Worm (Caenorhabditis elegans): ENCODE measurements around the gene ptr-4.

Gene ptr-4

DNA sequence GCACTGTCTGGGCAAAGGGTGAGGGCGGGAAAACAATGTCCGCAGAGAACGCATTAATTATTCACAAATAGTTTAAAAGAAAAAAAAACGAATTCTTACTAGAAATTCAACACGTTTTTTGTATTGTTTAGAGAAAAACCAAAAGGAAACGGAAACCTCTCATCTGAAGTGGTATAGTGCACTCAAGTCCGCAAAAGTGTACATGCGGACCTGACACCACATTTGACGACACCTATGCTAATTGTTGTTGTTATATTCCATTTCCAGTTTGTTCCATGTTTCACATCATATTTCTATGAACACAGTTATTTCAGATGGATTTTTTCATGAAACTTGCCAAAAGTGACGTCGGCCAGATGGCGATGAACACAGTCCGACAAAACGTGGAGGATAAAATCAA, 13.0 kb downstream of the ptr-4 start, which contains the start of gene C45B2.6:
Gene C45B2.6 (plus strand): TSS at position 136 of the 400 bp plus-strand sequence.
- no peak for TF ChIP-seq ceh-13 (GFP tag; optimal IDR thresholded peaks at IDR 0.05)
- no peak for TF ChIP-seq tbx-37 (GFP tag; conservative IDR thresholded peaks at IDR 0.05)
- TF ChIP-seq hnd-1 (tag; optimal IDR thresholded peaks at IDR 0.05) = no peak
- TF ChIP-seq scrt-1 (GFP tag; IDR thresholded peaks at IDR 0.05) = no peak
- TF ChIP-seq B0310.2 (tag; optimal IDR thresholded peaks at IDR 0.05) = no peak
- no peak for TF ChIP-seq sea-1 (GFP tag; conservative IDR thresholded peaks at IDR 0.05)
- TF ChIP-seq tbx-11 (GFP tag; IDR thresholded peaks at IDR 0.05) = no peak
- TF ChIP-seq hmbx-1 (tag; optimal IDR thresholded peaks at IDR 0.05) = no peak
- TF ChIP-seq ets-7 (tag; optimal IDR thresholded peaks at IDR 0.05) = no peak
- TF ChIP-seq flt-1 (GFP tag; IDR thresholded peaks at IDR 0.05) = no peak
- TF ChIP-seq aly-1 (tag; optimal IDR thresholded peaks at IDR 0.05) = no peak
- no peak for TF ChIP-seq ceh-36 (tag; optimal IDR thresholded peaks at IDR 0.05)

DNA sequence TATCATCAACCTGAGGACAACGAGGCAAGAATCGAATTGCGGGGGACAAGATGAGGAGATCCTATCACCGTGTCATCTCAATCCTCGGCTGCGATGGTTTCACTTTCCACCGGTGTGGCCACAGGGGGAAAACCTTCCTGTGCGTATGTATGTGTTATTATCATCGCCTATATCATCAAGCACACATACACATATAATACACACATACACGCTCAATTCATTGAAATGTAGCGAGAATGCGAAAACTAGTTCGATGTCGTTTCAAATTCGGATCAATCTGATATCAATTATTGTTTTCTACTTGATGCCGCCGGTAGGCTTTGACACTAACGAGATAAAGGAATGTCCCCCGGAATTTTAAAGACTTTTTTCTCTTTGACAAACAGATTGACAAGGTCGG, 14.9 kb downstream of the ptr-4 start:
- TF ChIP-seq ets-7 (tag; optimal IDR thresholded peaks at IDR 0.05) = no peak
- no peak for TF ChIP-seq F13C5.2 (tag; optimal IDR thresholded peaks at IDR 0.05)
- no peak for TF ChIP-seq flt-1 (GFP tag; IDR thresholded peaks at IDR 0.05)
- no peak for TF ChIP-seq ama-1 (optimal IDR thresholded peaks at IDR 0.05)
- TF ChIP-seq B0310.2 (tag; optimal IDR thresholded peaks at IDR 0.05) = no peak
- TF ChIP-seq hnd-1 (tag; optimal IDR thresholded peaks at IDR 0.05) = no peak
- no peak for TF ChIP-seq scrt-1 (GFP tag; IDR thresholded peaks at IDR 0.05)

DNA sequence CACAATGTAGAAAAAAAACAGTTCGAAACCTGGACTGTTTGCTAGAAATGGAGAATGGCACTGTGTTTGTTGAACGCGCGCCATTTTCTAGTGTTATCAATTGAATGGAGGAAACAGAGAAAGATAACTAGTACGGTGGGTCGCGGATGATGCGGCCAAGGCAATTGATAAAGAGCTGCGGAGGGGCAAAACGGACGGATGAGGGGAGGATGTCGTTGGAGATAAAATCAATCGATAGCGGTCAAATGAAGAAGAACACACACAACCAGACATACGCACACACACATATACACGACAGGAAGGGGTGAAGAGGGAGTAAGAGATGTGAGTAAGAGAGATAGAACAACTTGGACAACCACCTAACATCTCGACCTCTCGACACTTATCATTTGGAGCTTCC, 15.7 kb downstream of the ptr-4 start:
- TF ChIP-seq ama-1 (optimal IDR thresholded peaks at IDR 0.05) (no peak), tbx-11 (GFP tag; IDR thresholded peaks at IDR 0.05) (no peak), sea-1 (GFP tag; conservative IDR thresholded peaks at IDR 0.05) (no peak), scrt-1 (GFP tag; IDR thresholded peaks at IDR 0.05) (no peak), pes-1 (GFP tag; IDR thresholded peaks at IDR 0.05) (no peak), hmg-4 (GFP tag; optimal IDR thresholded peaks at IDR 0.05) (no peak), ceh-13 (GFP tag; optimal IDR thresholded peaks at IDR 0.05) (no peak), hmbx-1 (tag; optimal IDR thresholded peaks at IDR 0.05) (no peak), hnd-1 (tag; optimal IDR thresholded peaks at IDR 0.05) (no peak), ets-7 (tag; optimal IDR thresholded peaks at IDR 0.05) (no peak)

DNA sequence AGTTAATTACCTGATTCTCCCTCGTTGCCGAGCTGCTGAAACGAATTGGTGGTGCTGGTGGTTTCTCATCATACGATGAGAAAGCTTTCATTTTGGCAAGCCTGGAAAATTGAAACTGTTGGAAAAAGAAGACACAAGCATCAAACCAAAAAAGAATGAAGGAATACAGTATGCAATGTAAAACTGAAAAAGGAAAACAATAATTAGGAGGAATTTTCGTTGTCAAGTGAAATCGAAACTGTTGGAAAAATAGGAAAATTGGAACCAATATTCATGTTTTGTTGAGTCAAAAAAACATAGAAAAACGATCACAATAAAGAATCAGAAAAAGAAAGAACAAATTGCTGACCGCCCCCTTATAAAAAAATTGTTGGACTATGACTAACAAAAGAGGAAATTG, 17.3 kb downstream of the ptr-4 start, which contains the start of gene pak-1:
Gene pak-1 (minus strand): TSS at position 101 of the 400 bp plus-strand sequence.
- no peak for TF ChIP-seq hmbx-1 (tag; optimal IDR thresholded peaks at IDR 0.05)
- TF ChIP-seq hnd-1 (tag; optimal IDR thresholded peaks at IDR 0.05) = no peak
- TF ChIP-seq scrt-1 (GFP tag; IDR thresholded peaks at IDR 0.05) = no peak
- TF ChIP-seq ets-7 (tag; optimal IDR thresholded peaks at IDR 0.05) = no peak
- TF ChIP-seq hmg-4 (GFP tag; optimal IDR thresholded peaks at IDR 0.05) = no peak
- no peak for TF ChIP-seq tra-4 (tag; optimal IDR thresholded peaks at IDR 0.05)
- no peak for TF ChIP-seq F13C5.2 (tag; optimal IDR thresholded peaks at IDR 0.05)
- TF ChIP-seq B0310.2 (tag; optimal IDR thresholded peaks at IDR 0.05) = no peak
- TF ChIP-seq pes-1 (GFP tag; IDR thresholded peaks at IDR 0.05) = no peak
- no peak for TF ChIP-seq ceh-13 (GFP tag; optimal IDR thresholded peaks at IDR 0.05)
- TF ChIP-seq sea-1 (GFP tag; conservative IDR thresholded peaks at IDR 0.05) = no peak
- no peak for TF ChIP-seq tbx-11 (GFP tag; IDR thresholded peaks at IDR 0.05)

DNA sequence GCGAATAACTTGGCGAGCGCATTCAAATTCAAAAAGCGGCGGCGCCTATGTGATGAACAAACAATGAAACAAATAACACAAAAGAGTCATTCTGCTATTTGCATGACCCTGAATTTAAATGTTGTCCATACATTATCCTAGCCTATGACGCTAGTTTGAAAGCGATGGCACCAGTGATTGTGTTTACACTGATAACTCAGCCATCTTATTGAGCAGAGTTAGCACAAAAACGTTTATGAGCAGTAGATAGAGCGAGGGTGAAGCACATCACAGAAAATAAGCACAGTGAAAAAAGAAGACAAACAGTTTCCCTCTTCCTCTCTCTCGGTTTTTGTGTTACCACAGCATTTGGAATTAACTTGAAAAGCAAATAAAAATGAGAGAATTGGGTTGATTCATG, 22.5 kb downstream of the ptr-4 start:
- no peak for TF ChIP-seq ama-1 (optimal IDR thresholded peaks at IDR 0.05)
- TF ChIP-seq ceh-36 (tag; optimal IDR thresholded peaks at IDR 0.05) = no peak
- TF ChIP-seq ceh-13 (GFP tag; optimal IDR thresholded peaks at IDR 0.05) = no peak
- TF ChIP-seq flt-1 (GFP tag; IDR thresholded peaks at IDR 0.05) = no peak
- TF ChIP-seq tra-4 (tag; optimal IDR thresholded peaks at IDR 0.05) = no peak
- no peak for TF ChIP-seq ets-7 (tag; optimal IDR thresholded peaks at IDR 0.05)
- TF ChIP-seq hmg-4 (GFP tag; optimal IDR thresholded peaks at IDR 0.05) = no peak
- no peak for TF ChIP-seq sea-1 (GFP tag; conservative IDR thresholded peaks at IDR 0.05)
- no peak for TF ChIP-seq tbx-11 (GFP tag; IDR thresholded peaks at IDR 0.05)

DNA sequence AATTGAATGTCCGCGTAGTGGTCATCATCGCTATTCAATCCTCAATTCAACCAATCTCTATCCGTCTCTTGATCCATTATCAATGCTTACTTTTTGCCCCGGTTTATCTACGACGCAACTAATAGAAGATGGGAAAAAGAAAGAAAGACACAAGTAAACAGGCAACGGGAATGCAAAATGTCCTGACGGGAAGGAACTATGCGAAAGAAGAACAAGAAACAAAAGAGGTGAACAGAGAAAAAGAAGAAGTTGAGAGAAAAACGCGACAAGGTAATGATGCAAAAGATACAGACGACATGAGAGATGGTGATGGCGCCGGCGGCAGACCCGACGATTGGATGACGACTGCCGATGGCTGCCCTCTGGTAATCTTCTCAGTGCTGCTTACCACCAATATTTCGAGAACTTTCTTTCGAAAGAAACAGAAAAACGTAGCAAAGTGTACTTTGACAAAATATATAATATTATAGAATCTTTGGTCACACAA, 23.7 kb downstream of the ptr-4 start:
- TF ChIP-seq B0310.2 (tag; optimal IDR thresholded peaks at IDR 0.05) = no peak
- no peak for TF ChIP-seq hmg-4 (GFP tag; optimal IDR thresholded peaks at IDR 0.05)
- TF ChIP-seq aly-1 (tag; optimal IDR thresholded peaks at IDR 0.05) = no peak
- no peak for TF ChIP-seq ceh-36 (tag; optimal IDR thresholded peaks at IDR 0.05)
- no peak for TF ChIP-seq hnd-1 (tag; optimal IDR thresholded peaks at IDR 0.05)
- no peak for TF ChIP-seq sea-1 (GFP tag; conservative IDR thresholded peaks at IDR 0.05)
- TF ChIP-seq hmbx-1 (tag; optimal IDR thresholded peaks at IDR 0.05) = no peak

DNA sequence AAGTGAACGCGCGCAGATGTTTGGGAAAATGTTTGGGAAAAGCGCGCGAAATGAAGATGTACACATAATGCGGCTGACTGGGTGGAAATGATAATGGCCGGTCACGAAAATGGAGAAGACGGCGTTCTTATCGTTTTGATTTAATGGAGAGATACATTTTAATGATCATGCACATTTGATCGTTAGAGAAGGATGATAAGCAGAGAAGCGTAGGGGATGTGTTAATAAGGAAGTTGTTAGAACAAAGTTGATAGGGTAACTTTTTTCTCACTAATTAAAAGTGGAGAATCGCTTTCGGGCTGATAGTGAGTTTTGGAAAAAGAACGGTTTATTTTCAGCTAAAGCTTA, 24.7 kb downstream of the ptr-4 start:
- TF ChIP-seq scrt-1 (GFP tag; IDR thresholded peaks at IDR 0.05) = no peak
- TF ChIP-seq ets-7 (tag; optimal IDR thresholded peaks at IDR 0.05) = no peak
- TF ChIP-seq hnd-1 (tag; optimal IDR thresholded peaks at IDR 0.05) = no peak
- no peak for TF ChIP-seq ceh-13 (GFP tag; optimal IDR thresholded peaks at IDR 0.05)
- TF ChIP-seq flt-1 (GFP tag; IDR thresholded peaks at IDR 0.05) = no peak
- no peak for TF ChIP-seq B0310.2 (tag; optimal IDR thresholded peaks at IDR 0.05)
- no peak for TF ChIP-seq sea-1 (GFP tag; conservative IDR thresholded peaks at IDR 0.05)
- no peak for TF ChIP-seq aly-1 (tag; optimal IDR thresholded peaks at IDR 0.05)
- no peak for TF ChIP-seq hmg-4 (GFP tag; optimal IDR thresholded peaks at IDR 0.05)
- TF ChIP-seq F13C5.2 (tag; optimal IDR thresholded peaks at IDR 0.05) = no peak
- TF ChIP-seq tbx-11 (GFP tag; IDR thresholded peaks at IDR 0.05) = no peak
- no peak for TF ChIP-seq tra-4 (tag; optimal IDR thresholded peaks at IDR 0.05)
- TF ChIP-seq ceh-36 (tag; optimal IDR thresholded peaks at IDR 0.05) = no peak
- TF ChIP-seq pes-1 (GFP tag; IDR thresholded peaks at IDR 0.05) = no peak

DNA sequence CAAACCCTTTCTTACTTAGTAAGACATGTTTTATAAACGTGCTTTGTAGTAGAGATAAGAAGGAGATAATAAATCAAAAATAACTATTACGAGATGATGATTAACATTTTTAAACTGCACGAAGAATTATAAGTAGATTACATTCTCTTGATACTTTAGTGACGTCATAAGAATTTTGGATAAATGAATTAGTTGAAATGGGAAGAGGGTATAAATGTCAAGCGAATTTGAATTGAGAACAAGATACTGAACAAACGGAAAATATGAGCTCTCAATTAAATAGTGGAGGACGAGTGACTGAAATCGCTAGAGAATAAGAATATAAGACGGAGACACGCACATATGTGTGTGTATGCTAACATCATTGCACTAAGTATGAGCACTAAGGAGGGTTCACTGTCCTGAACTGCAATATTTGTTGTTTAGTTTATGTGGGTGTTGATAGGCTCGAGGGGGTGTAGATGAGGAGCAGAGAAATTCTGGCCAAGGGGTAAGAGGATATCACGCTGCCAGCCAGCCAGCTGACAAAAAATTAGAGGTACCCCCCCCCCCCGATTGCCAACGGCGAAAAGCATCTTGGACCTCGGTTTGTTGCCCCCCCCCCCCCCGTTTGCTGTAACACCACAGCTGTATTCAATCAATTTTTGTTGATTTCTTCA, 25.2 kb downstream of the ptr-4 start:
- TF ChIP-seq hmg-4 (GFP tag; optimal IDR thresholded peaks at IDR 0.05) = peak; percentile 56
- no peak for TF ChIP-seq aly-1 (tag; optimal IDR thresholded peaks at IDR 0.05)

Data from whole organism, early embryonic.